Fruit fly (Drosophila melanogaster) whole organism, embryonic: ENCODE results near the gene RtcB.
A peak's percentile ranks its signal among the peaks of the same experiment; 100 is the strongest.

Source experiments
- Bdp1 ChIP-seq: fragments of 200-800 bp; sonication (Bioruptor generic); optimal IDR thresholded peaks from 3 replicates; lab custom pipeline; 2016; ENCODE audit warnings: missing biosample characterization, missing genetic modification characterization
- CG10267 ChIP-seq: fragments of 200-800 bp; sonication (Bioruptor generic); optimal IDR thresholded peaks from 2 replicates; lab custom pipeline; 2018; ENCODE audit warnings: missing biosample characterization, mild to moderate bottlenecking, missing genetic modification characterization, moderate library complexity
- CG11560 ChIP-seq: fragments of 200-800 bp; sonication (Bioruptor generic); IDR thresholded peaks from 3 replicates; pipeline ENCODE4 v1.3.6; 2022; ENCODE audit warnings: missing biosample characterization, missing genetic modification characterization
- CG11723 ChIP-seq: fragments of 200-800 bp; sonication (Bioruptor generic); optimal IDR thresholded peaks from 2 replicates; lab custom pipeline; 2017; ENCODE audit warnings: missing biosample characterization, mild to moderate bottlenecking, missing genetic modification characterization
- CG12942 ChIP-seq: fragments of 200-800 bp; sonication (Bioruptor generic); optimal IDR thresholded peaks from 3 replicates; lab custom pipeline; 2016; ENCODE audit warnings: missing biosample characterization, missing genetic modification characterization
- CG13296 ChIP-seq: fragments of 200-800 bp; sonication (Bioruptor generic); optimal IDR thresholded peaks from 3 replicates; lab custom pipeline; 2018; ENCODE audit warnings: missing biosample characterization, mild to moderate bottlenecking, missing genetic modification characterization
- CG16815 ChIP-seq: fragments of 200-800 bp; sonication (Bioruptor generic); optimal IDR thresholded peaks from 3 replicates; lab custom pipeline; 2017; ENCODE audit warnings: missing biosample characterization, mild to moderate bottlenecking, missing genetic modification characterization
- CG17829 ChIP-seq: fragments of 200-800 bp; optimal IDR thresholded peaks from 2 replicates; lab custom pipeline; 2019; ENCODE audit warnings: missing biosample characterization, mild to moderate bottlenecking, missing genetic modification characterization, moderate library complexity
- CG18619 ChIP-seq: fragments of 200-800 bp; sonication (Bioruptor generic); optimal IDR thresholded peaks from 3 replicates; lab custom pipeline; 2017; ENCODE audit warnings: missing biosample characterization, mild to moderate bottlenecking, missing genetic modification characterization
- CG2199 ChIP-seq: fragments of 200-800 bp; sonication (Bioruptor generic); IDR thresholded peaks from 3 replicates; pipeline ENCODE4 v1.3.6; 2022; ENCODE audit warnings: missing biosample characterization, missing genetic modification characterization
- CG30403 ChIP-seq: fragments of 200-800 bp; sonication (Bioruptor generic); optimal IDR thresholded peaks from 3 replicates; lab custom pipeline; 2016; ENCODE audit warnings: missing biosample characterization, missing genetic modification characterization
- CG31441 ChIP-seq: fragments of 200-800 bp; sonication (Bioruptor generic); IDR thresholded peaks from 2 replicates; pipeline ENCODE4 v1.3.6; 2022; ENCODE audit warnings: missing biosample characterization, missing genetic modification characterization
- CG34224 ChIP-seq: fragments of 200-800 bp; sonication (Bioruptor generic); IDR thresholded peaks from 3 replicates; pipeline ENCODE4 v1.3.6; 2022; ENCODE audit warnings: missing biosample characterization, missing genetic modification characterization; ENCODE audit not compliant: partially characterized antibody
- CG3847 ChIP-seq: fragments of 200-800 bp; sonication (Bioruptor generic); IDR thresholded peaks from 2 replicates; pipeline ENCODE4 v1.3.6; 2022; ENCODE audit warnings: missing biosample characterization, missing genetic modification characterization
- CG42726 ChIP-seq: fragments of 200-800 bp; sonication (Bioruptor generic); IDR thresholded peaks from 2 replicates; pipeline ENCODE4 v1.3.6; 2022; ENCODE audit warnings: missing biosample characterization, missing genetic modification characterization; ENCODE audit not compliant: partially characterized antibody
- CG4360 ChIP-seq: fragments of 200-800 bp; sonication (Bioruptor generic); IDR thresholded peaks from 2 replicates; pipeline ENCODE4 v1.3.6; 2022; ENCODE audit warnings: missing biosample characterization, missing genetic modification characterization
- CG4707 ChIP-seq: fragments of 200-800 bp; sonication (Bioruptor generic); optimal IDR thresholded peaks from 2 replicates; lab custom pipeline; 2018; ENCODE audit warnings: missing biosample characterization, mild to moderate bottlenecking, missing genetic modification characterization, moderate library complexity
- CG4854 ChIP-seq: fragments of 200-800 bp; sonication (Bioruptor generic); optimal IDR thresholded peaks from 2 replicates; lab custom pipeline; 2016; ENCODE audit warnings: missing biosample characterization, missing genetic modification characterization, inconsistent platforms
- CG7372 ChIP-seq: fragments of 200-800 bp; sonication (Bioruptor generic); IDR thresholded peaks from 2 replicates; pipeline ENCODE4 v1.3.6; 2022; ENCODE audit warnings: missing biosample characterization, missing genetic modification characterization
- CG8290 ChIP-seq, 3 experiments: fragments of 200-800 bp; sonication (Bioruptor generic); optimal IDR thresholded peaks; 2 replicates each; lab custom pipeline; 2016 to 2019; ENCODE audit warnings: missing biosample characterization in 3 of 3, missing genetic modification characterization in 3 of 3, mild to moderate bottlenecking in 2 of 3, moderate library complexity in 1 of 3
- CG8359 ChIP-seq: fragments of 200-800 bp; sonication (Bioruptor generic); optimal IDR thresholded peaks from 2 replicates; lab custom pipeline; 2017; ENCODE audit warnings: missing biosample characterization, mild to moderate bottlenecking, missing genetic modification characterization, borderline replicate concordance
- CG9437 ChIP-seq: fragments of 200-800 bp; sonication (Bioruptor generic); optimal IDR thresholded peaks from 2 replicates; lab custom pipeline; 2018; ENCODE audit warnings: missing biosample characterization, mild to moderate bottlenecking, missing genetic modification characterization
- CTCF ChIP-seq: fragments of 200-800 bp; sonication (Bioruptor generic); optimal IDR thresholded peaks from 2 replicates; lab custom pipeline; 2017; ENCODE audit warnings: missing biosample characterization, mild to moderate bottlenecking, missing genetic modification characterization, moderate library complexity
- Doc3 ChIP-seq: fragments of 200-800 bp; sonication (Bioruptor generic); IDR thresholded peaks from 3 replicates; pipeline ENCODE4 v1.3.6; 2022; ENCODE audit warnings: missing biosample characterization, missing genetic modification characterization; ENCODE audit not compliant: partially characterized antibody
- Dref ChIP-seq: fragments of 200-800 bp; sonication (Bioruptor generic); IDR thresholded peaks from 2 replicates; pipeline ENCODE4 v1.3.6; 2022; ENCODE audit warnings: missing biosample characterization, missing genetic modification characterization
- HHEX ChIP-seq: fragments of 200-800 bp; sonication (Bioruptor generic); optimal IDR thresholded peaks from 3 replicates; lab custom pipeline; 2017; ENCODE audit warnings: missing biosample characterization, mild to moderate bottlenecking, missing genetic modification characterization, missing genetic modification reagents
- Hmx ChIP-seq: fragments of 200-800 bp; sonication (Bioruptor generic); optimal IDR thresholded peaks from 2 replicates; lab custom pipeline; 2016; ENCODE audit warnings: missing biosample characterization, missing genetic modification characterization
- Hr78 ChIP-seq, 2 experiments: fragments of 200-800 bp in 1 of 2; fragments of >200 bp in 1 of 2; sonication (Bioruptor generic) in 1 of 2; optimal IDR thresholded peaks; 2 replicates each; lab custom pipeline; 2017 to 2019; ENCODE audit warnings: missing biosample characterization in 2 of 2, missing genetic modification characterization in 2 of 2, mild to moderate bottlenecking in 1 of 2, moderate library complexity in 1 of 2
- Jarid2 ChIP-seq: fragments of 200-800 bp; sonication (Bioruptor generic); optimal IDR thresholded peaks from 3 replicates; lab custom pipeline; 2017; ENCODE audit warnings: mild to moderate bottlenecking, missing biosample characterization, missing genetic modification reagents, missing genetic modification characterization
- Lim3 ChIP-seq: fragments of 200-800 bp; sonication (Bioruptor generic); IDR thresholded peaks from 2 replicates; pipeline ENCODE4 v1.3.6; 2022; ENCODE audit warnings: missing biosample characterization, missing genetic modification characterization
- Med ChIP-seq: fragments of 200-800 bp; sonication (Bioruptor generic); peaks from one replicate; lab custom pipeline; 2016; ENCODE audit warnings: missing biosample characterization, missing genetic modification characterization, mild to moderate bottlenecking, inconsistent platforms, moderate library complexity
- Mrtf ChIP-seq: fragments of 200-800 bp; sonication (Bioruptor generic); IDR thresholded peaks from 3 replicates; pipeline ENCODE4 v1.3.6; 2022; ENCODE audit warnings: missing biosample characterization, missing genetic modification characterization
- Oaz ChIP-seq: fragments of 200-800 bp; sonication (Bioruptor generic); IDR thresholded peaks from 2 replicates; pipeline ENCODE4 v1.3.6; 2022; ENCODE audit warnings: missing biosample characterization, missing genetic modification characterization
- Side ChIP-seq: fragments of 200-800 bp; sonication (Bioruptor generic); optimal IDR thresholded peaks from 2 replicates; lab custom pipeline; 2016; ENCODE audit warnings: missing biosample characterization, missing genetic modification characterization
- Sox100B ChIP-seq: fragments of 200-800 bp; sonication (Bioruptor generic); optimal IDR thresholded peaks from 3 replicates; lab custom pipeline; 2018; ENCODE audit warnings: missing biosample characterization, mild to moderate bottlenecking, missing genetic modification characterization
- Ssrp ChIP-seq: fragments of 200-800 bp; sonication (Bioruptor generic); optimal IDR thresholded peaks from 2 replicates; lab custom pipeline; 2018; ENCODE audit warnings: missing biosample characterization, mild to moderate bottlenecking, missing genetic modification characterization, moderate library complexity
- Xbp1 ChIP-seq: fragments of 200-800 bp; sonication (Bioruptor generic); optimal IDR thresholded peaks from 3 replicates; lab custom pipeline; 2016; ENCODE audit warnings: missing biosample characterization, mild to moderate bottlenecking, missing genetic modification characterization
- br ChIP-seq: fragments of >200 bp; optimal IDR thresholded peaks from 2 replicates; lab custom pipeline; 2017
- cato ChIP-seq: fragments of 200-800 bp; sonication (Bioruptor generic); optimal IDR thresholded peaks from 2 replicates; lab custom pipeline; 2016; ENCODE audit warnings: missing biosample characterization, missing genetic modification characterization, borderline replicate concordance
- ci ChIP-seq: fragments of 200-800 bp; sonication (Bioruptor generic); IDR thresholded peaks from 3 replicates; pipeline ENCODE4 v1.3.6; 2022; ENCODE audit warnings: missing biosample characterization, missing genetic modification characterization
- dm ChIP-seq: fragments of 200-800 bp; sonication (Bioruptor generic); optimal IDR thresholded peaks from 3 replicates; lab custom pipeline; 2016; ENCODE audit warnings: missing biosample characterization, missing genetic modification characterization
- kni ChIP-seq: fragments of 200-800 bp; sonication (Bioruptor generic); optimal IDR thresholded peaks from 3 replicates; lab custom pipeline; 2017; ENCODE audit warnings: mild to moderate bottlenecking, missing biosample characterization, missing genetic modification reagents, missing genetic modification characterization
- lbe ChIP-seq: fragments of 200-800 bp; sonication (Bioruptor generic); optimal IDR thresholded peaks from 2 replicates; lab custom pipeline; 2016; ENCODE audit warnings: missing biosample characterization, mild to moderate bottlenecking, missing genetic modification characterization
- nmo ChIP-seq: fragments of 200-800 bp; sonication (Bioruptor generic); optimal IDR thresholded peaks from 2 replicates; lab custom pipeline; 2018; ENCODE audit warnings: missing biosample characterization, mild to moderate bottlenecking, missing genetic modification characterization, moderate library complexity
- pros ChIP-seq: fragments of 200-800 bp; sonication (Bioruptor generic); optimal IDR thresholded peaks from 3 replicates; lab custom pipeline; 2019; ENCODE audit warnings: missing biosample characterization, mild to moderate bottlenecking, missing genetic modification characterization, moderate library complexity
- schlank ChIP-seq: fragments of 200-800 bp; sonication (Bioruptor generic); optimal IDR thresholded peaks from 2 replicates; lab custom pipeline; 2018; ENCODE audit warnings: missing biosample characterization, mild to moderate bottlenecking, missing genetic modification characterization
- sens ChIP-seq: fragments of 200-800 bp; sonication (Bioruptor generic); peaks from one replicate; lab custom pipeline; 2016; ENCODE audit warnings: missing biosample characterization, missing genetic modification characterization
- sr ChIP-seq: fragments of 200-800 bp; sonication (Bioruptor generic); IDR thresholded peaks from 3 replicates; pipeline ENCODE4 v1.3.6; 2022; ENCODE audit warnings: missing biosample characterization, missing genetic modification characterization
- stwl ChIP-seq: fragments of 200-800 bp; sonication (Bioruptor generic); optimal IDR thresholded peaks from 3 replicates; lab custom pipeline; 2018; ENCODE audit warnings: missing biosample characterization, mild to moderate bottlenecking, missing genetic modification characterization, moderate library complexity
- tup ChIP-seq: fragments of 200-800 bp; sonication (Bioruptor generic); optimal IDR thresholded peaks from 2 replicates; lab custom pipeline; 2016; ENCODE audit warnings: missing biosample characterization, mild to moderate bottlenecking, missing genetic modification characterization, moderate library complexity
- z ChIP-seq: fragments of 200-800 bp; sonication (Bioruptor generic); IDR thresholded peaks from 3 replicates; pipeline ENCODE4 v1.3.6; 2022; ENCODE audit warnings: missing biosample characterization, missing genetic modification characterization
- zf30C ChIP-seq: fragments of 200-800 bp; sonication (Bioruptor generic); optimal IDR thresholded peaks from 3 replicates; lab custom pipeline; 2018; ENCODE audit warnings: missing biosample characterization, mild to moderate bottlenecking, missing genetic modification characterization

The RtcB gene

dm6 chr2L:19415133-19415532 is 15.3 kb upstream of the RtcB start:
- TF ChIP-seq CG13296 (GFP tag; lab: Kevin White, UChicago) (no peak), CG2199 (GFP tag; lab: Robert Waterston, UW) (0 out of 3 replicates have a peak, but pooled peaks have one; percentile 18), HHEX (GFP tag; lab: Kevin White, UChicago) (no peak), CG11560 (tag; lab: Robert Waterston, UW) (no peak), CG4707 (GFP tag; lab: Kevin White, UChicago) (no peak), CTCF (peak; percentile 91), sens (GFP tag; lab: Kevin White, UChicago) (peak; percentile 53), Mrtf (GFP tag; lab: Robert Waterston, UW) (no peak), Sox100B (GFP tag; lab: Kevin White, UChicago) (no peak), Lim3 (GFP tag; lab: Robert Waterston, UW) (no peak), CG42726 (GFP tag; lab: Robert Waterston, UW) (no peak), CG34224 (GFP tag; lab: Robert Waterston, UW) (no peak), pros (GFP tag; lab: Kevin White, UChicago) (no peak), CG12942 (GFP tag; lab: Kevin White, UChicago) (no peak), Med (GFP tag; lab: Kevin White, UChicago) (peak; percentile 44), tup (GFP tag; lab: Kevin White, UChicago) (no peak), CG11723 (GFP tag; lab: Kevin White, UChicago) (no peak), Jarid2 (GFP tag; lab: Kevin White, UChicago) (no peak), Side (GFP tag; lab: Kevin White, UChicago) (no peak), CG10267 (no peak), stwl (tag; lab: Kevin White, UChicago) (peak; percentile 19), cato (GFP tag; lab: Kevin White, UChicago) (no peak), Xbp1 (GFP tag; lab: Kevin White, UChicago) (no peak), Hr78 (GFP tag; optimal IDR thresholded peaks at IDR 0.05; lab: Kevin White, UChicago) (no peak), CG3847 (GFP tag; lab: Robert Waterston, UW) (no peak), schlank (tag; lab: Kevin White, UChicago) (no peak), CG8290 (GFP tag; optimal IDR thresholded peaks at IDR 0.05; lab: Kevin White, UChicago) (no peak), CG8290 (tag; optimal IDR thresholded peaks at IDR 0.05; lab: Kevin White, UChicago) (no peak), Ssrp (tag; lab: Kevin White, UChicago) (no peak), Dref (GFP tag; lab: Robert Waterston, UW) (no peak), sr (peak; percentile 62; the same call in 2 of the 3 replicates), br (lab: Kevin White, UChicago) (no peak), nmo (GFP tag; lab: Kevin White, UChicago) (no peak), Hmx (GFP tag; lab: Kevin White, UChicago) (no peak), CG30403 (GFP tag; lab: Kevin White, UChicago) (no peak), CG16815 (GFP tag; lab: Kevin White, UChicago) (no peak), zf30C (GFP tag; lab: Kevin White, UChicago) (no peak), lbe (GFP tag; lab: Kevin White, UChicago) (no peak), CG8359 (GFP tag; lab: Kevin White, UChicago) (no peak), CG18619 (no peak), ci (GFP tag; lab: Robert Waterston, UW) (no peak), kni (GFP tag; lab: Kevin White, UChicago) (no peak), Doc3 (GFP tag; lab: Robert Waterston, UW) (no peak), z (GFP tag; lab: Robert Waterston, UW) (peak; percentile 94), Oaz (GFP tag; lab: Robert Waterston, UW) (no peak), CG17829 (tag; lab: Kevin White, UChicago) (no peak), Bdp1 (no peak), dm (GFP tag; lab: Kevin White, UChicago) (no peak), CG4360 (GFP tag; lab: Robert Waterston, UW) (peak; percentile 89), CG7372 (GFP tag; lab: Robert Waterston, UW) (no peak), CG31441 (GFP tag; lab: Robert Waterston, UW) (no peak), CG4854 (GFP tag; lab: Kevin White, UChicago) (no peak), CG9437 (GFP tag; lab: Kevin White, UChicago) (no peak)
